Worm (Caenorhabditis elegans) whole organism, L4 larva: Measurements from ENCODE around the gene C50B8.4.

Experiments
- F10B5.3 ChIP-seq: sonication (generic microtip); optimal IDR thresholded peaks from 2 replicates; lab custom pipeline; 2016; ENCODE audit warnings: mild to moderate bottlenecking, missing genetic modification characterization, missing compliant biosample characterization
- F44E2.7 ChIP-seq: fragments of 200-800 bp; sonication (Bioruptor generic); IDR thresholded peaks from 2 replicates; pipeline ENCODE4 v2.1.2; 2022; ENCODE audit warnings: missing genetic modification characterization, missing compliant biosample characterization
- F49E8.2 ChIP-seq: sonication (generic microtip); optimal IDR thresholded peaks from 2 replicates; lab custom pipeline; 2016; ENCODE audit warnings: missing compliant biosample characterization, mild to moderate bottlenecking, missing genetic modification characterization, borderline replicate concordance
- Y105C5A.15 ChIP-seq: fragments of 200-800 bp; sonication (Bioruptor generic); IDR thresholded peaks from 2 replicates; pipeline ENCODE4 v1.3.6; 2022; ENCODE audit warnings: missing genetic modification characterization, missing compliant biosample characterization
- ces-1 ChIP-seq: fragments of 150-350 bp; sonication (generic microtip); optimal IDR thresholded peaks from 4 replicates; lab custom pipeline; 2014; ENCODE audit warnings: missing biosample characterization, missing genetic modification reagents, missing genetic modification characterization
- cey-2 ChIP-seq: sonication (generic microtip); optimal IDR thresholded peaks from 3 replicates; lab custom pipeline; 2017; ENCODE audit warnings: missing genetic modification characterization, mild to moderate bottlenecking, missing compliant biosample characterization, antibody characterized with exemption, borderline replicate concordance; ENCODE audit not compliant: insufficient read depth
- daf-12 ChIP-seq: fragments of 150-350 bp; optimal IDR thresholded peaks from 2 replicates; lab custom pipeline; 2014; ENCODE audit warnings: missing biosample characterization, missing genetic modification reagents, missing genetic modification characterization
- daf-16 ChIP-seq, 3 experiments: sonication (generic microtip); optimal IDR thresholded peaks; 2 replicates each; lab custom pipeline; 2016 to 2017; ENCODE audit warnings: missing genetic modification characterization in 3 of 3, missing genetic modification reagents in 3 of 3, mild to moderate bottlenecking in 2 of 3, missing compliant biosample characterization in 2 of 3, missing biosample characterization in 1 of 3, moderate library complexity in 1 of 3
- dmd-6 ChIP-seq: fragments of 200-800 bp; sonication (Bioruptor generic); IDR thresholded peaks from 2 replicates; pipeline ENCODE4 v1.3.6; 2022; ENCODE audit warnings: missing genetic modification reagents, missing genetic modification characterization, missing compliant biosample characterization
- dpl-1 ChIP-seq: fragments of 150-350 bp; optimal IDR thresholded peaks from 2 replicates; lab custom pipeline; 2014; ENCODE audit warnings: missing biosample characterization, missing genetic modification reagents, missing genetic modification characterization
- duxl-1 ChIP-seq: sonication (generic microtip); optimal IDR thresholded peaks from 2 replicates; lab custom pipeline; 2016; ENCODE audit warnings: mild to moderate bottlenecking, missing genetic modification characterization, moderate library complexity, missing compliant biosample characterization; ENCODE audit not compliant: poor library complexity
- dve-1 ChIP-seq: sonication (generic microtip); optimal IDR thresholded peaks from 2 replicates; lab custom pipeline; 2017; ENCODE audit warnings: antibody characterized with exemption, mild to moderate bottlenecking, missing genetic modification characterization, missing compliant biosample characterization; ENCODE audit not compliant: insufficient read depth
- egl-27 ChIP-seq: sonication (generic microtip); optimal IDR thresholded peaks from 3 replicates; lab custom pipeline; 2017; ENCODE audit warnings: missing biosample characterization, missing genetic modification reagents, missing genetic modification characterization
- egl-43 ChIP-seq: fragments of 200-800 bp; sonication (Bioruptor generic); IDR thresholded peaks from 2 replicates; pipeline ENCODE4 v1.3.6; 2022; ENCODE audit warnings: missing genetic modification reagents, missing genetic modification characterization, missing compliant biosample characterization
- fos-1 ChIP-seq: fragments of 150-350 bp; optimal IDR thresholded peaks from 2 replicates; lab custom pipeline; 2014; ENCODE audit warnings: missing biosample characterization, missing genetic modification characterization
- hif-1 ChIP-seq, 2 experiments: sonication (generic microtip); optimal IDR thresholded peaks; 2 replicates each; lab custom pipeline; 2016 to 2017; ENCODE audit warnings: missing compliant biosample characterization in 2 of 2, missing genetic modification characterization in 2 of 2, missing genetic modification reagents in 2 of 2, missing genotype in 2 of 2, mild to moderate bottlenecking in 1 of 2
- hlh-11 ChIP-seq: fragments of 200-800 bp; sonication (Bioruptor generic); optimal IDR thresholded peaks from 2 replicates; lab custom pipeline; 2018; ENCODE audit warnings: mild to moderate bottlenecking, missing genetic modification characterization, missing compliant biosample characterization
- hmg-1.1 ChIP-seq: fragments of 200-800 bp; sonication (Bioruptor generic); IDR thresholded peaks from 2 replicates; pipeline ENCODE4 v1.3.6; 2022; ENCODE audit warnings: missing genetic modification reagents, missing genetic modification characterization, missing compliant biosample characterization
- lin-29 ChIP-seq: fragments of 200-800 bp; sonication (Bioruptor generic); IDR thresholded peaks from 2 replicates; pipeline ENCODE4 v1.3.6; 2022; ENCODE audit warnings: missing genetic modification reagents, missing genetic modification characterization, missing compliant biosample characterization
- madf-9 ChIP-seq: fragments of 200-800 bp; sonication (Bioruptor generic); conservative IDR thresholded peaks from 2 replicates; pipeline ENCODE4 v1.3.6; 2022; ENCODE audit warnings: missing genetic modification reagents, missing genetic modification characterization, missing compliant biosample characterization
- mdt-29 ChIP-seq: fragments of 200-800 bp; sonication (Bioruptor generic); IDR thresholded peaks from 2 replicates; pipeline ENCODE4 v1.3.6; 2022; ENCODE audit warnings: missing genetic modification reagents, missing genetic modification characterization, missing compliant biosample characterization
- mep-1 ChIP-seq: fragments of 150-350 bp; sonication (generic microtip); optimal IDR thresholded peaks from 3 replicates; lab custom pipeline; 2014; ENCODE audit warnings: missing biosample characterization, missing genetic modification characterization
- mes-2 ChIP-seq: sonication (generic microtip); optimal IDR thresholded peaks from 2 replicates; lab custom pipeline; 2016; ENCODE audit warnings: missing genotype, mild to moderate bottlenecking, missing genetic modification characterization, missing compliant biosample characterization; ENCODE audit not compliant: poor library complexity, severe bottlenecking
- mxl-3 ChIP-seq: fragments of 200-800 bp; sonication (Bioruptor generic); optimal IDR thresholded peaks from 2 replicates; lab custom pipeline; 2018; ENCODE audit warnings: mild to moderate bottlenecking, missing genetic modification characterization, missing compliant biosample characterization
- nhr-10 ChIP-seq: fragments of 150-350 bp; optimal IDR thresholded peaks from 2 replicates; lab custom pipeline; 2014; ENCODE audit warnings: missing biosample characterization, missing genetic modification characterization
- nhr-102 ChIP-seq: sonication (generic microtip); optimal IDR thresholded peaks from 2 replicates; lab custom pipeline; 2016; ENCODE audit warnings: mild to moderate bottlenecking, missing genetic modification characterization, moderate library complexity, missing compliant biosample characterization
- nhr-28 ChIP-seq: fragments of 150-350 bp; optimal IDR thresholded peaks from 2 replicates; lab custom pipeline; 2014; ENCODE audit warnings: missing biosample characterization, missing genetic modification characterization
- nhr-41 ChIP-seq: fragments of 200-800 bp; sonication (Bioruptor generic); IDR thresholded peaks from 2 replicates; pipeline ENCODE4 v1.3.6; 2022; ENCODE audit warnings: missing genetic modification reagents, missing genetic modification characterization, missing compliant biosample characterization
- nhr-48 ChIP-seq: sonication (generic microtip); optimal IDR thresholded peaks from 2 replicates; lab custom pipeline; 2016; ENCODE audit warnings: mild to moderate bottlenecking, missing genetic modification characterization, missing compliant biosample characterization
- nhr-6 ChIP-seq: fragments of 150-350 bp; optimal IDR thresholded peaks from 2 replicates; lab custom pipeline; 2014; ENCODE audit warnings: missing biosample characterization, missing genetic modification characterization
- pqm-1 ChIP-seq: sonication (generic microtip); optimal IDR thresholded peaks from 2 replicates; lab custom pipeline; 2017; ENCODE audit warnings: missing biosample characterization, missing genetic modification characterization
- set-16 ChIP-seq: fragments of 200-800 bp; sonication (Bioruptor generic); IDR thresholded peaks from 2 replicates; pipeline ENCODE4 v1.3.6; 2022; ENCODE audit warnings: missing genetic modification reagents, missing genetic modification characterization, missing compliant biosample characterization
- spr-3 ChIP-seq: fragments of 200-800 bp; sonication (Bioruptor generic); optimal IDR thresholded peaks from 2 replicates; lab custom pipeline; 2018; ENCODE audit warnings: mild to moderate bottlenecking, missing genetic modification characterization, missing compliant biosample characterization
- tag-97 ChIP-seq: fragments of 200-800 bp; sonication (Bioruptor generic); IDR thresholded peaks from 2 replicates; pipeline ENCODE4 v1.3.6; 2022; ENCODE audit warnings: missing genetic modification characterization, missing compliant biosample characterization
- tra-1 ChIP-seq: fragments of 200-800 bp; sonication (Bioruptor generic); IDR thresholded peaks from 2 replicates; pipeline ENCODE4 v1.3.6; 2022; ENCODE audit warnings: missing genetic modification reagents, missing genetic modification characterization, missing compliant biosample characterization
- unc-62 ChIP-seq, 3 experiments: fragments of 150-350 bp in 1 of 3; sonication (generic microtip); optimal IDR thresholded peaks in 2 of 3; peaks in 1 of 3; 1 replicate in 1 of 3; 2 replicates in 2 of 3; lab custom pipeline; 2014 to 2017; ENCODE audit warnings: missing biosample characterization in 3 of 3, missing genetic modification characterization in 3 of 3, missing genetic modification reagents in 3 of 3, missing genotype in 1 of 3
- zip-11 ChIP-seq: fragments of 200-800 bp; sonication (Bioruptor generic); IDR thresholded peaks from 2 replicates; pipeline ENCODE4 v1.3.6; 2022; ENCODE audit warnings: missing genetic modification characterization, missing compliant biosample characterization
- zip-2 ChIP-seq: fragments of 150-350 bp; optimal IDR thresholded peaks from 2 replicates; lab custom pipeline; 2014; ENCODE audit warnings: missing biosample characterization, missing genetic modification characterization

C50B8.4 gene

ce11 chrV:13577463-13577862, 5.7 kb downstream of the C50B8.4 start (continued):
- peak; percentile 58 for TF ChIP-seq pqm-1 (tag; lab: Kevin White, UChicago)
- no peak for TF ChIP-seq dpl-1 (GFP tag; lab: Kevin White, UChicago)
- no peak for TF ChIP-seq F44E2.7
- no peak for TF ChIP-seq hif-1 (tag; optimal IDR thresholded peaks at IDR 0.05; lab: Kevin White, UChicago)
- no peak for TF ChIP-seq egl-43 (GFP tag; lab: Robert Waterston, UW)
- no peak for TF ChIP-seq cey-2 (tag; lab: Kevin White, UChicago)
- TF ChIP-seq daf-16 (GFP tag; optimal IDR thresholded peaks at IDR 0.05; lab: Kevin White, UChicago) = no peak
- TF ChIP-seq daf-16 (tag; optimal IDR thresholded peaks at IDR 0.05; lab: Kevin White, UChicago) = peak; percentile 7
- TF ChIP-seq, all 104 proteins: peak for 4

ce11 chrV:13578637-13579036, 6.8 kb downstream of the C50B8.4 start, which contains the start of gene C50B8.6:
Gene C50B8.6 (plus strand): TSS chrV:13578972.
- TF ChIP-seq F10B5.3 (tag; lab: Kevin White, UChicago) (no peak), hlh-11 (peak; percentile 36), nhr-102 (tag; lab: Kevin White, UChicago) (no peak), madf-9 (no peak), unc-62 (GFP tag; optimal IDR thresholded peaks at IDR 0.05 in 1 of 2; lab: Kevin White, UChicago) (peak in 1 of 2 experiments; percentile 64), unc-62 (tag; optimal IDR thresholded peaks at IDR 0.05; lab: Kevin White, UChicago) (no peak), pqm-1 (tag; lab: Kevin White, UChicago) (peak; percentile 91), nhr-6 (tag; lab: Kevin White, UChicago) (no peak), dve-1 (peak; percentile 34), daf-12 (tag; lab: Kevin White, UChicago) (no peak), mxl-3 (GFP tag; lab: Kevin White, UChicago) (peak; percentile 26), nhr-41 (no peak), daf-16 (GFP tag; optimal IDR thresholded peaks at IDR 0.05; lab: Kevin White, UChicago) (no peak), daf-16 (tag; optimal IDR thresholded peaks at IDR 0.05; lab: Kevin White, UChicago) (peak; percentile 77), dmd-6 (GFP tag; lab: Robert Waterston, UW) (peak; percentile 41; the same call in 1 of the 2 replicates), nhr-28 (tag; lab: Kevin White, UChicago) (peak; percentile 50)

- TF ChIP-seq mes-2 (peak; percentile 53), unc-62 (GFP tag; optimal IDR thresholded peaks at IDR 0.05 in 1 of 2; lab: Kevin White, UChicago) (peak in 1 of 2 experiments; percentile 85), unc-62 (tag; optimal IDR thresholded peaks at IDR 0.05; lab: Kevin White, UChicago) (no peak), mdt-29 (GFP tag; lab: Robert Waterston, UW) (no peak), dve-1 (peak; percentile 65), dmd-6 (GFP tag; lab: Robert Waterston, UW) (peak; percentile 8; the same call in 1 of the 2 replicates), nhr-6 (tag; lab: Kevin White, UChicago) (peak; percentile 88), fos-1 (tag; lab: Kevin White, UChicago) (no peak), pqm-1 (tag; lab: Kevin White, UChicago) (peak; percentile 63), duxl-1 (tag; lab: Kevin White, UChicago) (peak; percentile 0), spr-3 (no peak), mep-1 (tag; lab: Kevin White, UChicago) (peak; percentile 8), daf-16 (GFP tag; optimal IDR thresholded peaks at IDR 0.05; lab: Kevin White, UChicago) (no peak), daf-16 (tag; optimal IDR thresholded peaks at IDR 0.05; lab: Kevin White, UChicago) (peak; percentile 70)
These were observed 8.9 kb downstream of the C50B8.4 start, which contains the start of gene C50B8.5 for ce11 chrV:13580696-13581095. Gene C50B8.5 (plus strand): TSS chrV:13580968.

ce11 chrV:13584484-13584883, 12.7 kb downstream of the C50B8.4 start, which contains the start of gene F53F4.1:
Gene F53F4.1 (plus strand): TSS chrV:13584784.
- TF ChIP-seq nhr-6 (tag; lab: Kevin White, UChicago) (no peak), hif-1 (tag; optimal IDR thresholded peaks at IDR 0.05; lab: Kevin White, UChicago) (no peak), hmg-1.1 (no peak)

- no peak for TF ChIP-seq set-16 (GFP tag; lab: Robert Waterston, UW)
- no peak for TF ChIP-seq duxl-1 (tag; lab: Kevin White, UChicago)
- TF ChIP-seq tra-1 (GFP tag; lab: Robert Waterston, UW) = no peak
- no peak for TF ChIP-seq egl-27 (tag; lab: Kevin White, UChicago)
- TF ChIP-seq tag-97 = no peak
- TF ChIP-seq dpl-1 (GFP tag; lab: Kevin White, UChicago) = no peak
- TF ChIP-seq hif-1 (tag; optimal IDR thresholded peaks at IDR 0.05; lab: Kevin White, UChicago) = no peak
- no peak for TF ChIP-seq ces-1 (GFP tag; lab: Kevin White, UChicago)
- no peak for TF ChIP-seq zip-2
- TF ChIP-seq daf-16 (GFP tag; optimal IDR thresholded peaks at IDR 0.05; lab: Kevin White, UChicago) = no peak
- no peak for TF ChIP-seq daf-16 (tag; optimal IDR thresholded peaks at IDR 0.05; lab: Kevin White, UChicago)
- TF ChIP-seq lin-29 (GFP tag; lab: Robert Waterston, UW) = no peak
- no peak for TF ChIP-seq nhr-10 (tag; lab: Kevin White, UChicago)
- no peak for TF ChIP-seq F49E8.2 (tag; lab: Kevin White, UChicago)
- TF ChIP-seq zip-11 (GFP tag; lab: Robert Waterston, UW) = no peak
- TF ChIP-seq nhr-48 (tag; lab: Kevin White, UChicago) = no peak
- no peak for TF ChIP-seq Y105C5A.15 (GFP tag; lab: Robert Waterston, UW)
These were observed 16.1 kb downstream of the C50B8.4 start, which contains the start of gene F53F4.17 for ce11 chrV:13587902-13588301. Gene F53F4.17 (plus strand): TSS chrV:13588202.
